Fruit fly (Drosophila melanogaster): Measurements from ENCODE around the gene Vha68-2.

dm6 chr2L:12974562-12975366, 642 bp downstream of the Vha68-2 start:
- TF ChIP-seq rn (GFP tag; IDR thresholded peaks at IDR 0.05) (no peak), gl (tag; optimal IDR thresholded peaks at IDR 0.05) (no peak), CG8159 (tag; optimal IDR thresholded peaks at IDR 0.05) (no peak), CG34367 (tag; optimal IDR thresholded peaks at IDR 0.05) (no peak), CG15710 (tag; optimal IDR thresholded peaks at IDR 0.05) (no peak), CG32121 (GFP tag; IDR thresholded peaks at IDR 0.05) (no peak), CG12605 (GFP tag; IDR thresholded peaks at IDR 0.05) (no peak), CG8301 (tag; optimal IDR thresholded peaks at IDR 0.05) (no peak)
